Fruit fly (Drosophila melanogaster): Measurements from ENCODE around the gene tant.

Gene tant

DNA sequence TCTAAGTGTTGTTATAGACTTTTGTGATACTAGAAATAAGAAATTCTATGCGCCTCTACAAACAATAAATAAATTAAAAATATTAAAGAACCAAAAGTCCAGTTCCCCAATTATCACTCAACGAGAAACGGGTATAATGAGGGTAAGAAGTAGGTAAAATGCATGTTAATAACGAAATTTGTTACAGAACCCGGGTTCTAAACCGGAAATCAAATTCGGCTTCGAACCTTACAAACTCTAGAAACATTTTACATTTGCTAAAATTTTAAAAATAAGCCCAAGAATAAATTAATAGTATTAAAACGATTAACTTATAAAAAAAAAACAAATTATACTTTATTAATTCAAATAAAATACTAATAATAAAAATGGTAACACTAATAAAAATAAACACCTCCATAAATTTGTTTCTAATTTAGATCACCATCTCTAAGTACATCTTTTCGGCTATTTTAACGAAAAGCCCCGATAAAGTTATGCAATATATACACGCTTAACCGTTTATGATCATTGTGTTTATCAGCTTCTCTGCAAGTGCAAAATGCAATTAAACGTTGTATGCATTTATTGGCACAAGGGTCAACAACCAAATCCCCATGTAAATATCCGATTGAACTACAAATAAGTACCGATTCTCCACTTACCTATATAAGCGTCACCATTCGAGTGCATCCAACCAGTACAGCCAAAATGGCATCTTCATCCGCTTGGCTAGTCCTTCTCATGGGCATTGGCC is 16.7 kb downstream of the tant start, which contains the start of gene CG6602 (continued):
- TF ChIP-seq salm (tag; optimal IDR thresholded peaks at IDR 0.05) (no peak), crp (GFP tag; optimal IDR thresholded peaks at IDR 0.05) (peak in 1 of 2 experiments; percentile 13), CG8290 (GFP tag; optimal IDR thresholded peaks at IDR 0.05) (peak; percentile 25), CG8290 (tag; optimal IDR thresholded peaks at IDR 0.05) (peak in 1 of 2 experiments; percentile 67), chn (GFP tag; optimal IDR thresholded peaks at IDR 0.05) (peak; percentile 33), CG3726 (GFP tag; IDR thresholded peaks at IDR 0.05) (peak; percentile 25; the same call in 1 of the 3 replicates), cg (GFP tag; optimal IDR thresholded peaks at IDR 0.05) (no peak), h (optimal IDR thresholded peaks at IDR 0.05) (no peak), MESR4 (GFP tag; optimal IDR thresholded peaks at IDR 0.05) (no peak), Lim3 (GFP tag; IDR thresholded peaks at IDR 0.05) (no peak), grn (GFP tag; optimal IDR thresholded peaks at IDR 0.05) (peak; percentile 37), CG11093 (GFP tag; IDR thresholded peaks at IDR 0.05) (no peak), zfh1 (GFP tag; IDR thresholded peaks at IDR 0.05) (peak; percentile 79), wor (GFP tag; IDR thresholded peaks at IDR 0.05) (no peak), Doc3 (GFP tag; IDR thresholded peaks at IDR 0.05; ENCODE audit: partially characterized antibody) (no peak), CG11695 (GFP tag; IDR thresholded peaks at IDR 0.05) (0 out of 3 replicates have a peak, but pooled peaks have one; percentile 20), tap (tag; optimal IDR thresholded peaks at IDR 0.05) (peak; percentile 14), CG12155 (GFP tag; optimal IDR thresholded peaks at IDR 0.05) (peak; percentile 29), CG6254 (GFP tag; optimal IDR thresholded peaks at IDR 0.05) (peak; percentile 44), ssp (GFP tag; IDR thresholded peaks at IDR 0.05) (peak; percentile 66), ap (GFP tag; IDR thresholded peaks at IDR 0.05) (peak; percentile 43), CG1602 (GFP tag; optimal IDR thresholded peaks at IDR 0.05) (peak; percentile 38), sima (GFP tag; optimal IDR thresholded peaks at IDR 0.05) (no peak), CG6813 (GFP tag; optimal IDR thresholded peaks at IDR 0.05) (peak; percentile 74), Lhr (GFP tag; optimal IDR thresholded peaks at IDR 0.05) (peak; percentile 41), CG2202 (tag; optimal IDR thresholded peaks at IDR 0.05) (peak; percentile 23), otp (GFP tag; IDR thresholded peaks at IDR 0.05) (peak; percentile 76), nerfin-2 (GFP tag; IDR thresholded peaks at IDR 0.05; ENCODE audit: partially characterized antibody) (no peak), ewg (GFP tag; optimal IDR thresholded peaks at IDR 0.05) (peak; percentile 55), Atf3 (GFP tag; optimal IDR thresholded peaks at IDR 0.05) (no peak), Dbx (GFP tag; IDR thresholded peaks at IDR 0.05) (peak; percentile 78), NC2β (GFP tag; optimal IDR thresholded peaks at IDR 0.05) (peak; percentile 53), caup (GFP tag; optimal IDR thresholded peaks at IDR 0.05; ENCODE audit: severe bottlenecking) (peak; percentile 89), corto (GFP tag; optimal IDR thresholded peaks at IDR 0.05) (no peak), ATbp (GFP tag; optimal IDR thresholded peaks at IDR 0.05) (peak; percentile 69), pan (optimal IDR thresholded peaks at IDR 0.05) (no peak), pan (GFP tag; optimal IDR thresholded peaks at IDR 0.05 in 1 of 2, IDR thresholded peaks at IDR 0.05 in 1 of 2) (peak in 1 of 2 experiments; percentile 88), Eip74EF (GFP tag; optimal IDR thresholded peaks at IDR 0.05) (no peak), CG12942 (GFP tag; optimal IDR thresholded peaks at IDR 0.05) (peak; percentile 28), CG9932 (GFP tag; IDR thresholded peaks at IDR 0.05) (peak; percentile 58), Fer2 (tag; optimal IDR thresholded peaks at IDR 0.05) (peak; percentile 51), Jarid2 (GFP tag; optimal IDR thresholded peaks at IDR 0.05) (peak; percentile 32), CG3281 (GFP tag; optimal IDR thresholded peaks at IDR 0.05) (peak; percentile 83), Meics (GFP tag; optimal IDR thresholded peaks at IDR 0.05) (peak; percentile 88), rib (GFP tag; IDR thresholded peaks at IDR 0.05) (peak; percentile 40; the same call in 1 of the 2 replicates), Sry-β (GFP tag; optimal IDR thresholded peaks at IDR 0.05) (peak; percentile 35), hkb (optimal IDR thresholded peaks at IDR 0.05) (no peak), hkb (GFP tag; IDR thresholded peaks at IDR 0.05) (peak; percentile 51), so (GFP tag; IDR thresholded peaks at IDR 0.05) (0 out of 3 replicates have a peak, but pooled peaks have one; percentile 9), Hr3 (GFP tag; optimal IDR thresholded peaks at IDR 0.05) (peak; percentile 51)

All from whole organism, embryonic.